Fruit fly (Drosophila melanogaster): Measurements from ENCODE around the gene CG13793.

CG13793 gene

DNA sequence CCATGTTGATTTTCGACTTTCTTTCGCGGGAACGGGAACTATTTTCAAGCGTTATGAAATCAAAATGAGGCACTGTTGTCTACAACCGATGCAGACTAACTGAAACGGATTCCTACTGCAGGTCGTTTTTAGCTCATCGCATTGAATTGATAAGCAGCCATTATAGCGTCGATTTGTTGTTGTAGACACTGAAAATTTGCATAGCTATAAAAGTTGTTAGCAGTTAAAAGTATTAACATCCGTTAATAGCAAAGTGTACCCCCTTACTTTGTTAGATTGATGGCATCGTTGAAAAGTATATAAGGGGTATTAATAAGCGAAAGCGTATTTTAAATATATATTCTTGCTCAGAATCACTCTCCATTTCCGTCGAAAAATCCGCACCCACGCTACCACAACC is at the start of gene CG13793:
TSS of gene CG13793 (minus strand) at position 101 of the 400 bp plus-strand sequence.
- TF ChIP-seq CG15479 (GFP tag; optimal IDR thresholded peaks at IDR 0.05) (no peak), az2 (GFP tag; optimal IDR thresholded peaks at IDR 0.05) (no peak), Kr (GFP tag; optimal IDR thresholded peaks at IDR 0.05) (no peak), lilli (GFP tag; optimal IDR thresholded peaks at IDR 0.05) (no peak), CG2875 (GFP tag; optimal IDR thresholded peaks at IDR 0.05) (no peak), Dad (GFP tag; optimal IDR thresholded peaks at IDR 0.05) (no peak), Mad (GFP tag; optimal IDR thresholded peaks at IDR 0.05) (no peak), gfzf (GFP tag; optimal IDR thresholded peaks at IDR 0.05) (no peak)

DNA sequence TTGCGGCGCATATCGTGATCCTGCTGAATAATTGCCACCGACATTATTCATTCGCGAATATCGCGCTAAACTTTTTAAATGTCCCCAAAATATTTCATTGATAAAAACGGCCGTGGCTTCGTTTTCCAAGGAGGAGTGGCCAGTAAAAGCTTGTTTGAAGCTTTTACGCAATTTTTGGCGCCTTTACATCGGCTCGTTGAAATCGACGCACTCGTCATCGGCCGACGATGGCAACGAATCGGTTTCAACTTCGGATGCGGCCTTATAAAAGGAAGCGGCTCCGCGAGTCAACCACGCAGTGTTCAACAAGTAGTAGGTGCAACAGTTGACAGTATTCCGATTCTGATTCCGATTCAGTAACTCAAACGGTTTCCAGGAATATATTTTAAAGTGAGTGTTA is 48.0 kb upstream of the CG13793 start, which contains the start of gene CG7191:
TSS of gene CG7191 (plus strand) at position 301 of the 400 bp plus-strand sequence.
- TF ChIP-seq scrt (GFP tag; optimal IDR thresholded peaks at IDR 0.05): peak; percentile 83
- TF ChIP-seq Ets65A (GFP tag): peak; percentile 23
- peak; percentile 90 for TF ChIP-seq Deaf1 (tag; optimal IDR thresholded peaks at IDR 0.05)
- TF ChIP-seq dan (GFP tag; IDR thresholded peaks at IDR 0.05): no peak

DNA sequence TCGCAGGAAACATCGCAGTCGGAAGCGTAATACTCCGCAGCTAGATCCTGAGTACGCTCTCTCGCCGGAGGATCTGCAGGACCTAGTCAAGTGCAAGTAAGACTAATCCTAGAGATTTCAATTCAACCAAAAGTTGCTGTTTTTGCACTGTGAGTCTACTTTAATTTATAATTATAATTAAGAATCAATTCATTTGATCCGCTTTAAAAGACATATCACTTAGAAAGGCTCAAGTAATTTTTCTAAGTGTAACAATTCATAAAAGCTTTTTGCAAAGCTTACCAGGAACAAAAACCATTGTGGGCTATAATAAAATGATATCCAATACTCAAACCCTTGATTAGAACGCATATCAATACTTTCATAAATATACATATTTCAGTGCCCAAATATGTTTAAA is 37.5 kb upstream of the CG13793 start:
- peak; percentile 8 for TF ChIP-seq Xbp1 (GFP tag; optimal IDR thresholded peaks at IDR 0.05)
- TF ChIP-seq kah (GFP tag; optimal IDR thresholded peaks at IDR 0.05): no peak
- TF ChIP-seq tup (GFP tag; optimal IDR thresholded peaks at IDR 0.05): no peak
- TF ChIP-seq bigmax (GFP tag; optimal IDR thresholded peaks at IDR 0.05): no peak
- TF ChIP-seq cg (GFP tag; optimal IDR thresholded peaks at IDR 0.05): no peak
- TF ChIP-seq CG7928 (GFP tag; optimal IDR thresholded peaks at IDR 0.05): no peak
- TF ChIP-seq CG9932 (GFP tag; IDR thresholded peaks at IDR 0.05): 0 out of 2 replicates have a peak, but pooled peaks have one; percentile 10
- TF ChIP-seq tio (GFP tag; optimal IDR thresholded peaks at IDR 0.05): peak; percentile 26
- TF ChIP-seq CG10321 (GFP tag; IDR thresholded peaks at IDR 0.05): no peak
- peak; percentile 69 for TF ChIP-seq sens (GFP tag)
- peak; percentile 8 for TF ChIP-seq Fer3 (tag; optimal IDR thresholded peaks at IDR 0.05)
- TF ChIP-seq fu2 (GFP tag; optimal IDR thresholded peaks at IDR 0.05): no peak
- TF ChIP-seq CG3407 (GFP tag; optimal IDR thresholded peaks at IDR 0.05): no peak
- no peak for TF ChIP-seq sr (GFP tag; IDR thresholded peaks at IDR 0.05)
- peak; percentile 22; the same call in 1 of the 2 replicates for TF ChIP-seq E2f1 (GFP tag; IDR thresholded peaks at IDR 0.05)
- TF ChIP-seq pan (optimal IDR thresholded peaks at IDR 0.05): no peak
- TF ChIP-seq pan (GFP tag; optimal IDR thresholded peaks at IDR 0.05 in 1 of 2, IDR thresholded peaks at IDR 0.05 in 1 of 2): peak in 1 of 2 experiments; percentile 48
- peak; percentile 9; the same call in 1 of the 3 replicates for TF ChIP-seq CG14050 (GFP tag; IDR thresholded peaks at IDR 0.05)
- no peak for TF ChIP-seq CG2199 (GFP tag; IDR thresholded peaks at IDR 0.05)
- TF ChIP-seq D19A (tag; optimal IDR thresholded peaks at IDR 0.05): no peak
- TF ChIP-seq H15 (GFP tag; IDR thresholded peaks at IDR 0.05): no peak
- no peak for TF ChIP-seq sqz (GFP tag; optimal IDR thresholded peaks at IDR 0.05)
- no peak for TF ChIP-seq sima (GFP tag; optimal IDR thresholded peaks at IDR 0.05)
- TF ChIP-seq CG10654 (GFP tag; optimal IDR thresholded peaks at IDR 0.05): no peak
- no peak for TF ChIP-seq Jarid2 (GFP tag; optimal IDR thresholded peaks at IDR 0.05)
- no peak for TF ChIP-seq CG6254 (GFP tag; optimal IDR thresholded peaks at IDR 0.05)
- TF ChIP-seq Meics (GFP tag; optimal IDR thresholded peaks at IDR 0.05): peak; percentile 6
- TF ChIP-seq CG3726 (GFP tag; IDR thresholded peaks at IDR 0.05): 0 out of 3 replicates have a peak, but pooled peaks have one; percentile 10
- TF ChIP-seq CG34422 (GFP tag; IDR thresholded peaks at IDR 0.05): 0 out of 3 replicates have a peak, but pooled peaks have one; percentile 16
- TF ChIP-seq CHES-1-like (GFP tag; optimal IDR thresholded peaks at IDR 0.05): no peak
- no peak for TF ChIP-seq Gug (GFP tag; IDR thresholded peaks at IDR 0.05)
- TF ChIP-seq nmo (GFP tag; optimal IDR thresholded peaks at IDR 0.05): no peak
- TF ChIP-seq CG12659 (GFP tag; optimal IDR thresholded peaks at IDR 0.05): no peak
- 0 out of 2 replicates have a peak, but pooled peaks have one; percentile 23 for TF ChIP-seq Drgx (GFP tag; IDR thresholded peaks at IDR 0.05)
- no peak for TF ChIP-seq CG4424 (GFP tag; optimal IDR thresholded peaks at IDR 0.05)
- TF ChIP-seq seq (GFP tag; IDR thresholded peaks at IDR 0.05): 0 out of 2 replicates have a peak, but pooled peaks have one; percentile 16
- TF ChIP-seq zen2 (GFP tag; IDR thresholded peaks at IDR 0.05; ENCODE audit: partially characterized antibody): no peak

Data from whole organism, embryonic.